Fruit fly (Drosophila melanogaster): ENCODE data around the gene RhoGAP71E.

The RhoGAP71E gene

DNA sequence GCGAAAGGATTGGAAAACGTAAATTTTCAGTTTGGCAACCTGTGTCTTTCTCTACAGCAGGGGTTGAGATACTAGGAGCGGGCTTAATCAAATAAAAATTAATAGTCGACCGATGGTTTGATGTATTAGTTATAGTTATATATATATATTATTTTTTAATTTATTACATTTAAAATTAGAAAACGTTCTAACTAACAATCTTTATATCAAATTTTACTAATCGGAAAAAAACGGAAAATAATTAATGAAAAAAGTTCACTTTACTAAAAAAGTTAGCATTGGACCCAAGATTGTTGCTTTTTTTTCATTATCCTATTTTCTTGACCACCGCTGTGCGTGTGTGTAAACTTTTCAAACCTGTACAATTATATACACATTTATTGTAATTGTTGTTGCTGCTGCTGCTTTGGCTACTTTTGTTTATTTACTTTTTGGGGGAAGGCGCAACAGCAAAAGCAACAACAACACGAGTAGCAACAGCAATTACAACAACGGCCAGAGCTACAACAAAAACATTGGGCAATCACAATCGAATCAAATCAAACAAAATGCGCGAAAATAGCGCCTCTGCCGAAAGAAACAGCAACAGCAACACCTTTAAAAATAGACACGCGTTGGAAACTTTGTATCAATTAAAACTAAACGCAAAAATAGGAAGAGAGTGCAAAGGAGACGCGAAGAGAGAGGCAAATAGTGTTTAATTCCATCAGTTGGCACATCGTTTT, 4.0 kb downstream of the RhoGAP71E start (continued):
- TF ChIP-seq CG10959 (GFP tag; IDR thresholded peaks at IDR 0.05) (no peak), nerfin-2 (GFP tag; IDR thresholded peaks at IDR 0.05; ENCODE audit: partially characterized antibody) (no peak), hbn (GFP tag; IDR thresholded peaks at IDR 0.05; ENCODE audit: partially characterized antibody) (no peak), E2f2 (GFP tag; IDR thresholded peaks at IDR 0.05) (peak; percentile 30; the same call in 1 of the 2 replicates), sc (optimal IDR thresholded peaks at IDR 0.05) (no peak), sc (GFP tag; optimal IDR thresholded peaks at IDR 0.05) (no peak), fru (optimal IDR thresholded peaks at IDR 0.05) (no peak), fd96Cb (tag; optimal IDR thresholded peaks at IDR 0.05) (peak; percentile 55), Dbx (GFP tag; IDR thresholded peaks at IDR 0.05) (0 out of 3 replicates have a peak, but pooled peaks have one; percentile 18), Camta (GFP tag; optimal IDR thresholded peaks at IDR 0.05) (no peak), CG43689 (GFP tag; IDR thresholded peaks at IDR 0.05) (no peak), CG9215 (GFP tag; IDR thresholded peaks at IDR 0.05) (no peak; the same call in 1 of the 2 replicates), gro (GFP tag; optimal IDR thresholded peaks at IDR 0.05) (no peak), CG7745 (tag; optimal IDR thresholded peaks at IDR 0.05) (no peak), CG14710 (tag; optimal IDR thresholded peaks at IDR 0.05) (peak; percentile 25), CG14050 (GFP tag; IDR thresholded peaks at IDR 0.05) (peak; percentile 23; the same call in 1 of the 3 replicates), kay (GFP tag; optimal IDR thresholded peaks at IDR 0.05) (no peak), Poxn (GFP tag; IDR thresholded peaks at IDR 0.05) (no peak), ERR (GFP tag; optimal IDR thresholded peaks at IDR 0.05) (no peak), Chrac-16 (GFP tag; optimal IDR thresholded peaks at IDR 0.05) (peak; percentile 6), salm (tag; optimal IDR thresholded peaks at IDR 0.05) (peak; percentile 42), CG6254 (GFP tag; optimal IDR thresholded peaks at IDR 0.05) (peak; percentile 24), CG6854 (GFP tag; optimal IDR thresholded peaks at IDR 0.05) (peak; percentile 17), Nf-YB (GFP tag; optimal IDR thresholded peaks at IDR 0.05) (peak; percentile 41), CG33213 (GFP tag; optimal IDR thresholded peaks at IDR 0.05) (no peak), Gsc (GFP tag; IDR thresholded peaks at IDR 0.05) (no peak), danr (GFP tag; IDR thresholded peaks at IDR 0.05) (no peak), Adf1 (GFP tag; IDR thresholded peaks at IDR 0.05) (no peak), MBD-R2 (GFP tag; IDR thresholded peaks at IDR 0.05) (0 out of 2 replicates have a peak, but pooled peaks have one; percentile 13), BEAF-32 (GFP tag; optimal IDR thresholded peaks at IDR 0.05) (no peak), p53 (GFP tag; optimal IDR thresholded peaks at IDR 0.05) (no peak), Sry-β (GFP tag; optimal IDR thresholded peaks at IDR 0.05) (no peak), Elba2 (GFP tag; optimal IDR thresholded peaks at IDR 0.05) (no peak), pros (GFP tag; optimal IDR thresholded peaks at IDR 0.05) (no peak), CG15479 (GFP tag; optimal IDR thresholded peaks at IDR 0.05) (no peak), fu2 (GFP tag; optimal IDR thresholded peaks at IDR 0.05) (no peak), bigmax (GFP tag; optimal IDR thresholded peaks at IDR 0.05) (no peak), CG4404 (GFP tag; IDR thresholded peaks at IDR 0.05) (no peak), CG1024 (GFP tag; IDR thresholded peaks at IDR 0.05) (no peak), CG3726 (GFP tag; IDR thresholded peaks at IDR 0.05) (no peak), dpn (GFP tag; optimal IDR thresholded peaks at IDR 0.05) (peak in 1 of 2 experiments; percentile 11), wor (GFP tag; IDR thresholded peaks at IDR 0.05) (peak; percentile 38; the same call in 1 of the 2 replicates), CG13287 (GFP tag; IDR thresholded peaks at IDR 0.05; ENCODE audit: partially characterized antibody) (no peak), Opbp (GFP tag; IDR thresholded peaks at IDR 0.05; ENCODE audit: partially characterized antibody) (no peak), yki (optimal IDR thresholded peaks at IDR 0.05) (no peak), CG4820 (GFP tag; optimal IDR thresholded peaks at IDR 0.05) (peak; percentile 2), CG16813 (GFP tag; IDR thresholded peaks at IDR 0.05; ENCODE audit: partially characterized antibody) (no peak), Sox100B (GFP tag; optimal IDR thresholded peaks at IDR 0.05) (peak; percentile 76), cg (GFP tag; optimal IDR thresholded peaks at IDR 0.05) (no peak), Ets65A (GFP tag) (no peak), trem (tag; optimal IDR thresholded peaks at IDR 0.05) (peak; percentile 32)

All from whole organism, embryonic.